Fruit fly (Drosophila melanogaster): Measurements from ENCODE around the gene CG7551.

DNA sequence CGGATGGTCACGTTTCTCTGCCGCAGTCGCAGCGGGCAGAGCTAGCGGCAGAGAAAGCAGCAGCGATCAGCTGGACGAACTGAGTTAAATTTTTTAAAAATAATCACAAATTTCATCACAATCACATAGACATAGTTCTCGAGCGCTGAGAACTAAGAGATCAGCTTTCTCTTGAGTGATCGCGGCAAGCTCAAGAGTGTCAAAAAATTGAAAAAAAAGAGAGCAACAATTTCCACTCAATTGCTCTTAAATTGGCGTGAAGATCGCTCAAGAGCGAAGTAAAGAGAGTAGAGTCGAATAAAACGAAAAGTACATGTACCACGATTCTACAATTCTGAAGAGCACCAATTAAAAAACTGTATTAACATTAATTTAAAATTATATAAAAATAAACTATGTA lies 29.9 kb upstream of the CG7551 start:
- TF ChIP-seq foxo (GFP tag; optimal IDR thresholded peaks at IDR 0.05) = no peak
- no peak for TF ChIP-seq rgr (GFP tag; optimal IDR thresholded peaks at IDR 0.05)
- TF ChIP-seq Jra (GFP tag; optimal IDR thresholded peaks at IDR 0.05) = no peak
- no peak for TF ChIP-seq fru (GFP tag; optimal IDR thresholded peaks at IDR 0.05)
- TF ChIP-seq Abd-B (GFP tag; optimal IDR thresholded peaks at IDR 0.05) = no peak

All from whole organism, wandering third instar larva.